Worm (Caenorhabditis elegans) whole organism, late embryonic: ENCODE data around the gene K04G7.1.

Source experiments
- C08G9.2 ChIP-seq: sonication (generic microtip); optimal IDR thresholded peaks from 2 replicates; lab custom pipeline; 2016; ENCODE audit warnings: mild to moderate bottlenecking, missing genetic modification characterization, moderate library complexity, missing compliant biosample characterization
- C38D4.7 ChIP-seq: fragments of 200-800 bp; sonication (Bioruptor generic); optimal IDR thresholded peaks from 2 replicates; lab custom pipeline; 2018; ENCODE audit warnings: mild to moderate bottlenecking, missing genetic modification characterization, moderate library complexity, missing compliant biosample characterization
- K02D7.2 ChIP-seq: sonication (generic microtip); optimal IDR thresholded peaks from 2 replicates; lab custom pipeline; 2017; ENCODE audit warnings: mild to moderate bottlenecking, missing genetic modification characterization, missing compliant biosample characterization
- T23F11.4 ChIP-seq: fragments of 200-800 bp; sonication (Bioruptor generic); optimal IDR thresholded peaks from 2 replicates; lab custom pipeline; 2018; ENCODE audit warnings: mild to moderate bottlenecking, missing genetic modification characterization, missing compliant biosample characterization
- ahr-1 ChIP-seq: sonication (generic microtip); optimal IDR thresholded peaks from 2 replicates; lab custom pipeline; 2016; ENCODE audit warnings: missing genetic modification characterization, missing compliant biosample characterization
- ceh-18 ChIP-seq: sonication (generic microtip); optimal IDR thresholded peaks from 2 replicates; lab custom pipeline; 2016; ENCODE audit warnings: missing genetic modification characterization, missing compliant biosample characterization
- ceh-19 ChIP-seq: fragments of 200-800 bp; sonication (Bioruptor generic); optimal IDR thresholded peaks from 2 replicates; lab custom pipeline; 2018; ENCODE audit warnings: mild to moderate bottlenecking, missing genetic modification characterization, missing compliant biosample characterization
- ceh-2 ChIP-seq: sonication (generic microtip); optimal IDR thresholded peaks from 2 replicates; lab custom pipeline; 2016; ENCODE audit warnings: missing genotype, missing genetic modification characterization, missing compliant biosample characterization
- ceh-24 ChIP-seq: sonication (generic microtip); optimal IDR thresholded peaks from 2 replicates; lab custom pipeline; 2016; ENCODE audit warnings: mild to moderate bottlenecking, missing genetic modification characterization, missing compliant biosample characterization
- ceh-31 ChIP-seq: sonication (generic microtip); optimal IDR thresholded peaks from 2 replicates; lab custom pipeline; 2016; ENCODE audit warnings: missing genetic modification characterization, missing compliant biosample characterization
- che-1 ChIP-seq: sonication (generic microtip); optimal IDR thresholded peaks from 2 replicates; lab custom pipeline; 2016; ENCODE audit warnings: mild to moderate bottlenecking, missing genetic modification characterization, missing compliant biosample characterization
- dmd-4 ChIP-seq: sonication (generic microtip); optimal IDR thresholded peaks from 2 replicates; lab custom pipeline; 2016; ENCODE audit warnings: borderline replicate concordance, missing genetic modification characterization, missing compliant biosample characterization
- dve-1 ChIP-seq: sonication (generic microtip); optimal IDR thresholded peaks from 2 replicates; lab custom pipeline; 2017; ENCODE audit warnings: antibody characterized with exemption, mild to moderate bottlenecking, missing genetic modification characterization, missing compliant biosample characterization
- elt-2 ChIP-seq: sonication (generic microtip); optimal IDR thresholded peaks from 2 replicates; lab custom pipeline; 2016; ENCODE audit warnings: missing genetic modification reagents, missing genetic modification characterization, missing compliant biosample characterization
- ets-4 ChIP-seq: sonication (generic microtip); optimal IDR thresholded peaks from 2 replicates; lab custom pipeline; 2016; ENCODE audit warnings: missing genetic modification characterization, missing compliant biosample characterization
- eyg-1 ChIP-seq: sonication (generic microtip); optimal IDR thresholded peaks from 2 replicates; lab custom pipeline; 2016; ENCODE audit warnings: missing genotype, missing genetic modification characterization, missing compliant biosample characterization
- hlh-30 ChIP-seq: sonication (generic microtip); optimal IDR thresholded peaks from 2 replicates; lab custom pipeline; 2017; ENCODE audit warnings: antibody characterized with exemption, missing genetic modification characterization, missing compliant biosample characterization; ENCODE audit not compliant: insufficient read depth
- hlh-8 ChIP-seq: sonication (generic microtip); optimal IDR thresholded peaks from 2 replicates; lab custom pipeline; 2016; ENCODE audit warnings: missing genotype, missing genetic modification characterization, missing compliant biosample characterization
- lim-6 ChIP-seq: sonication (generic microtip); optimal IDR thresholded peaks from 2 replicates; lab custom pipeline; 2016; ENCODE audit warnings: missing genetic modification characterization, missing compliant biosample characterization
- nfya-1 ChIP-seq: sonication (generic microtip); optimal IDR thresholded peaks from 2 replicates; lab custom pipeline; 2017; ENCODE audit warnings: missing genetic modification characterization, mild to moderate bottlenecking, missing compliant biosample characterization, antibody characterized with exemption, moderate library complexity
- odd-2 ChIP-seq: sonication (generic microtip); optimal IDR thresholded peaks from 2 replicates; lab custom pipeline; 2017; ENCODE audit warnings: antibody characterized with exemption, mild to moderate bottlenecking, missing genetic modification characterization, missing compliant biosample characterization
- pha-4 ChIP-seq: fragments of 150-350 bp; optimal IDR thresholded peaks from 2 replicates; lab custom pipeline; 2018; ENCODE audit warnings: missing biosample characterization, missing genetic modification reagents, missing genetic modification characterization
- pqm-1 ChIP-seq: sonication (generic microtip); optimal IDR thresholded peaks from 2 replicates; lab custom pipeline; 2016; ENCODE audit warnings: missing genetic modification characterization, missing compliant biosample characterization
- pros-1 ChIP-seq: fragments of 150-350 bp; optimal IDR thresholded peaks from 2 replicates; lab custom pipeline; 2014; ENCODE audit warnings: missing biosample characterization, missing genetic modification reagents, missing genetic modification characterization
- ref-2 ChIP-seq: sonication (generic microtip); optimal IDR thresholded peaks from 2 replicates; lab custom pipeline; 2016; ENCODE audit warnings: missing genetic modification characterization, missing compliant biosample characterization
- sdc-2 ChIP-seq: sonication (generic microtip); optimal IDR thresholded peaks from 2 replicates; lab custom pipeline; 2016; ENCODE audit warnings: missing genotype, missing genetic modification characterization, missing compliant biosample characterization
- tbx-2 ChIP-seq: sonication (generic microtip); optimal IDR thresholded peaks from 2 replicates; lab custom pipeline; 2016; ENCODE audit warnings: missing genetic modification characterization, missing compliant biosample characterization
- tbx-7 ChIP-seq: sonication (generic microtip); optimal IDR thresholded peaks from 2 replicates; lab custom pipeline; 2016; ENCODE audit warnings: missing genotype, missing genetic modification characterization, missing compliant biosample characterization
- ttx-3 ChIP-seq: sonication (generic microtip); optimal IDR thresholded peaks from 2 replicates; lab custom pipeline; 2016; ENCODE audit warnings: missing genetic modification reagents, missing genetic modification characterization, missing compliant biosample characterization
- unc-3 ChIP-seq, 2 experiments: fragments of 200-800 bp in 1 of 2; sonication (Bioruptor generic) in 1 of 2; sonication (generic microtip) in 1 of 2; conservative IDR thresholded peaks in 1 of 2; optimal IDR thresholded peaks in 1 of 2; 2 replicates each; pipeline versions ENCODE4 v1.3.6 to Lab custom; 2016 to 2022; ENCODE audit warnings: missing compliant biosample characterization in 2 of 2, missing genetic modification characterization in 2 of 2, missing genetic modification reagents in 1 of 2
- unc-42 ChIP-seq: sonication (generic microtip); optimal IDR thresholded peaks from 2 replicates; lab custom pipeline; 2016; ENCODE audit warnings: missing genotype, missing genetic modification characterization, missing compliant biosample characterization
- unc-86 ChIP-seq: sonication (generic microtip); optimal IDR thresholded peaks from 2 replicates; lab custom pipeline; 2016; ENCODE audit warnings: missing genetic modification characterization, missing compliant biosample characterization
- zip-5 ChIP-seq: sonication (generic microtip); optimal IDR thresholded peaks from 2 replicates; lab custom pipeline; 2016; ENCODE audit warnings: missing genetic modification characterization, missing compliant biosample characterization
- ztf-16 ChIP-seq: sonication (generic microtip); optimal IDR thresholded peaks from 2 replicates; lab custom pipeline; 2017; ENCODE audit warnings: missing genetic modification characterization, missing compliant biosample characterization

Gene K04G7.1

DNA sequence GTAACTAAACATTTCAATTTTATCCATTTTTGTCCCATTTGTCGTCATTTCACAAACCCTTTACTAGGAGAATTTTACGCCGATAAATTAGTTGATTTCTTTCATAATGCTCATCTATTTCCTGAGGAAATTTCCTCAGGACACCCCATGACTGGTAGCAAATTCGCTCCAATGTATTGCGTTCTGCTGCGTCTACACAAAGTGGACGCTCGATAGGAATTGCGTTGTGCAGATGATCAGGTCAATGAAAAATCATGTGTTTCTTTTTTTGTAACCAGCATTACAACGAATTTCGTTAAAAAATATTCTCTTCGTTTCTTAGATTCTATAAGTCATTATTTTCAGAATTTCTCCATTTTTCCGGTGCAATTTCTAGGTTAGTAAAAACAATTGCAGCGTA, 19.3 kb downstream of the K04G7.1 start, which contains the start of gene epg-4 (continued):
- TF ChIP-seq odd-2 (tag; lab: Kevin White, UChicago) (no peak), ets-4 (tag; lab: Kevin White, UChicago) (no peak), dmd-4 (tag; lab: Kevin White, UChicago) (no peak), lim-6 (no peak), hlh-8 (no peak), T23F11.4 (GFP tag; lab: Kevin White, UChicago) (no peak), pros-1 (tag; lab: Kevin White, UChicago) (no peak), K02D7.2 (tag; lab: Kevin White, UChicago) (no peak), ref-2 (tag; lab: Kevin White, UChicago) (peak; percentile 32), ceh-19 (GFP tag; lab: Kevin White, UChicago) (no peak), unc-86 (tag; lab: Kevin White, UChicago) (no peak), dve-1 (tag; lab: Kevin White, UChicago) (no peak), nfya-1 (tag; lab: Kevin White, UChicago) (no peak), ttx-3 (tag; lab: Kevin White, UChicago) (peak; percentile 11), hlh-30 (tag; lab: Kevin White, UChicago) (peak; percentile 91)
- TF ChIP-seq, all 69 proteins: peak for 8

- TF ChIP-seq C08G9.2 (tag; lab: Kevin White, UChicago) (peak; percentile 21), unc-3 (GFP tag; conservative IDR thresholded peaks at IDR 0.05; lab: Robert Waterston, UW) (no peak), unc-3 (tag; optimal IDR thresholded peaks at IDR 0.05; lab: Kevin White, UChicago) (no peak), ref-2 (tag; lab: Kevin White, UChicago) (peak; percentile 47), ets-4 (tag; lab: Kevin White, UChicago) (peak; percentile 22), che-1 (tag; lab: Kevin White, UChicago) (no peak), ceh-2 (tag; lab: Kevin White, UChicago) (peak; percentile 51), C38D4.7 (GFP tag; lab: Kevin White, UChicago) (no peak), nfya-1 (tag; lab: Kevin White, UChicago) (peak; percentile 27), sdc-2 (tag; lab: Kevin White, UChicago) (peak; percentile 2), ceh-24 (no peak), unc-42 (tag; lab: Kevin White, UChicago) (peak; percentile 14), hlh-8 (no peak), tbx-2 (peak; percentile 57), ceh-31 (peak; percentile 66), zip-5 (peak; percentile 26)
Observed at ce11 chrIII:7184022-7184421, 21.5 kb downstream of the K04G7.1 start, which contains the start of gene yju-2. Gene yju-2 (plus strand): TSS chrIII:7184336.

DNA sequence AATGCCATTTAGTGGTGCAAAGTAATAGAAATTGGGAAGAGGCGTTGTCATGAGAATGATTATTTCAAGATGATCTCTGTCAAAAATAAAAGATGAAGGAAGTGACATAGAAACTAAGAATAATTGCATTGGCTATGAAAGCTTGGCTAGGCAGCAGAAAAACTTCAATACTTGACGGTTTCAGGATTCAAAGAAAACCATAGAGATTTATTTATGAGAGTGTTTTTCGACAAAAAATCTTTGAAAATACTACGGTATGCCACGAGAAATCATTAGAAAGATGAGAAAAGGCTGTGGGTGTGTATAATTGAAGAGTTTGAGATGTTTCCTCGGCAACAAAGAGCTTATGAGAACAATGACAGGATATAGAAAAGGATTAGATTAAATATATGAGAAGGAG, 23.0 kb downstream of the K04G7.1 start, which contains the start of gene F37C12.14:
Gene F37C12.14 (minus strand): TSS at position 101 of the 400 bp plus-strand sequence.
- no peak for TF ChIP-seq ceh-18
- TF ChIP-seq odd-2 (tag; lab: Kevin White, UChicago), result no peak
- TF ChIP-seq zip-5, result no peak
- no peak for TF ChIP-seq K02D7.2 (tag; lab: Kevin White, UChicago)
- no peak for TF ChIP-seq pqm-1
- no peak for TF ChIP-seq ahr-1 (tag; lab: Kevin White, UChicago)
- no peak for TF ChIP-seq C38D4.7 (GFP tag; lab: Kevin White, UChicago)
- TF ChIP-seq elt-2 (tag; lab: Kevin White, UChicago), result no peak
- no peak for TF ChIP-seq tbx-7 (tag; lab: Kevin White, UChicago)
- TF ChIP-seq ztf-16 (tag; lab: Kevin White, UChicago), result no peak
- no peak for TF ChIP-seq pros-1 (tag; lab: Kevin White, UChicago)
- TF ChIP-seq lim-6, result no peak
- no peak for TF ChIP-seq ref-2 (tag; lab: Kevin White, UChicago)
- TF ChIP-seq eyg-1 (tag; lab: Kevin White, UChicago), result no peak

- peak; percentile 49 for TF ChIP-seq elt-2 (tag; lab: Kevin White, UChicago)
- no peak for TF ChIP-seq ztf-16 (tag; lab: Kevin White, UChicago)
- TF ChIP-seq ceh-19 (GFP tag; lab: Kevin White, UChicago), result no peak
- TF ChIP-seq pha-4 (tag; lab: Kevin White, UChicago), result no peak
Observed at ce11 chrIII:7188300-7189052, 26.0 kb downstream of the K04G7.1 start, which contains the start of the genes F37C12.21 and F37C12.10. Gene F37C12.21 (plus strand): TSS chrIII:7188357. Gene F37C12.10 (minus strand): TSS chrIII:7188384.
